Fruit fly (Drosophila melanogaster) whole organism, embryonic: Measurements from ENCODE around the gene CG16727.

Source experiments
- Ada2b ChIP-seq: fragments of 200-800 bp; sonication (Bioruptor generic); IDR thresholded peaks from 2 replicates; pipeline ENCODE4 v1.3.6; 2022; ENCODE audit warnings: missing biosample characterization, missing genetic modification characterization
- Adf1 ChIP-seq: fragments of 200-800 bp; sonication (Bioruptor generic); IDR thresholded peaks from 2 replicates; pipeline ENCODE4 v1.3.6; 2022; ENCODE audit warnings: missing biosample characterization, missing genetic modification characterization
- Asciz ChIP-seq: fragments of 200-800 bp; sonication (Bioruptor generic); optimal IDR thresholded peaks from 2 replicates; lab custom pipeline; 2017; ENCODE audit warnings: missing biosample characterization, mild to moderate bottlenecking, missing genetic modification characterization, missing genetic modification reagents
- CG10267 ChIP-seq: fragments of 200-800 bp; sonication (Bioruptor generic); optimal IDR thresholded peaks from 2 replicates; lab custom pipeline; 2018; ENCODE audit warnings: missing biosample characterization, mild to moderate bottlenecking, missing genetic modification characterization, moderate library complexity
- CG10959 ChIP-seq: fragments of 200-800 bp; sonication (Bioruptor generic); IDR thresholded peaks from 2 replicates; pipeline ENCODE4 v1.3.6; 2022; ENCODE audit warnings: missing biosample characterization, missing genetic modification characterization
- CG12744 ChIP-seq: fragments of 200-800 bp; sonication (Bioruptor generic); optimal IDR thresholded peaks from 2 replicates; lab custom pipeline; 2016; ENCODE audit warnings: missing biosample characterization, missing genetic modification characterization
- CG15696 ChIP-seq: fragments of 200-800 bp; sonication (Bioruptor generic); optimal IDR thresholded peaks from 2 replicates; lab custom pipeline; 2019; ENCODE audit warnings: missing biosample characterization, mild to moderate bottlenecking, missing genetic modification characterization, moderate library complexity
- CG2129 ChIP-seq: fragments of 200-800 bp; sonication (Bioruptor generic); IDR thresholded peaks from 2 replicates; pipeline ENCODE4 v1.3.6; 2022; ENCODE audit warnings: missing biosample characterization, missing genetic modification characterization; ENCODE audit not compliant: partially characterized antibody
- CG30403 ChIP-seq: fragments of 200-800 bp; sonication (Bioruptor generic); optimal IDR thresholded peaks from 3 replicates; lab custom pipeline; 2016; ENCODE audit warnings: missing biosample characterization, missing genetic modification characterization
- CG3065 ChIP-seq: fragments of 200-800 bp; sonication (Bioruptor generic); optimal IDR thresholded peaks from 2 replicates; lab custom pipeline; 2016; ENCODE audit warnings: missing biosample characterization, missing genetic modification characterization
- CG34422 ChIP-seq: fragments of 200-800 bp; sonication (Bioruptor generic); IDR thresholded peaks from 3 replicates; pipeline ENCODE4 v1.3.6; 2022; ENCODE audit warnings: missing biosample characterization, missing genetic modification characterization
- CG3726 ChIP-seq: fragments of 200-800 bp; sonication (Bioruptor generic); IDR thresholded peaks from 3 replicates; pipeline ENCODE4, ENCODE4 v1.3.6; 2022; ENCODE audit warnings: missing biosample characterization, missing genetic modification characterization
- CG6254 ChIP-seq: fragments of 200-800 bp; sonication (Bioruptor generic); optimal IDR thresholded peaks from 3 replicates; lab custom pipeline; 2017; ENCODE audit warnings: mild to moderate bottlenecking, missing biosample characterization, missing genetic modification reagents, missing genetic modification characterization
- CG6765 ChIP-seq: fragments of 200-800 bp; sonication (Bioruptor generic); optimal IDR thresholded peaks from 3 replicates; lab custom pipeline; 2017; ENCODE audit warnings: missing biosample characterization, mild to moderate bottlenecking, missing genetic modification characterization
- CG7357 ChIP-seq: fragments of 200-800 bp; sonication (Bioruptor generic); IDR thresholded peaks from 3 replicates; pipeline ENCODE4 v1.3.6; 2022; ENCODE audit warnings: missing biosample characterization, missing genetic modification characterization
- CG7786 ChIP-seq: fragments of 200-800 bp; sonication (Bioruptor generic); optimal IDR thresholded peaks from 2 replicates; lab custom pipeline; 2016; ENCODE audit warnings: missing biosample characterization, missing genetic modification characterization
- CG9727 ChIP-seq: fragments of 200-800 bp; sonication (Bioruptor generic); optimal IDR thresholded peaks from 3 replicates; lab custom pipeline; 2017; ENCODE audit warnings: missing biosample characterization, mild to moderate bottlenecking, missing genetic modification characterization
- CTCF ChIP-seq: fragments of 200-800 bp; sonication (Bioruptor generic); optimal IDR thresholded peaks from 2 replicates; lab custom pipeline; 2017; ENCODE audit warnings: missing biosample characterization, mild to moderate bottlenecking, missing genetic modification characterization, moderate library complexity
- Chrac-16 ChIP-seq: fragments of 200-800 bp; sonication (Bioruptor generic); optimal IDR thresholded peaks from 3 replicates; lab custom pipeline; 2016; ENCODE audit warnings: missing biosample characterization, missing genetic modification characterization
- Dbx ChIP-seq: fragments of 200-800 bp; sonication (Bioruptor generic); IDR thresholded peaks from 3 replicates; pipeline ENCODE4 v1.3.6; 2022; ENCODE audit warnings: missing biosample characterization, missing genetic modification characterization
- Dip2 ChIP-seq: fragments of 200-800 bp; sonication (Bioruptor generic); IDR thresholded peaks from 2 replicates; pipeline ENCODE4 v1.3.6; 2022; ENCODE audit warnings: missing biosample characterization, missing genetic modification characterization
- Dp ChIP-seq: fragments of 200-800 bp; sonication (Bioruptor generic); optimal IDR thresholded peaks from 2 replicates; lab custom pipeline; 2018; ENCODE audit warnings: missing biosample characterization, mild to moderate bottlenecking, missing genetic modification characterization, moderate library complexity
- Elba2 ChIP-seq: fragments of 200-800 bp; sonication (Bioruptor generic); optimal IDR thresholded peaks from 3 replicates; lab custom pipeline; 2016; ENCODE audit warnings: missing biosample characterization, missing genetic modification characterization
- Ets65A ChIP-seq: fragments of 200-800 bp; sonication (Bioruptor generic); peaks from one replicate; lab custom pipeline; 2016; ENCODE audit warnings: missing biosample characterization, missing genetic modification characterization
- Fer3 ChIP-seq: fragments of 200-800 bp; sonication (Bioruptor generic); optimal IDR thresholded peaks from 2 replicates; lab custom pipeline; 2018; ENCODE audit warnings: missing biosample characterization, mild to moderate bottlenecking, missing genetic modification characterization, moderate library complexity
- HLH4C ChIP-seq: fragments of 200-800 bp; sonication (Bioruptor generic); IDR thresholded peaks from 3 replicates; pipeline ENCODE4 v1.3.6; 2022; ENCODE audit warnings: missing biosample characterization, missing genetic modification characterization; ENCODE audit not compliant: partially characterized antibody
- Hsf ChIP-seq: fragments of 200-800 bp; sonication (Bioruptor generic); optimal IDR thresholded peaks from 3 replicates; lab custom pipeline; 2016; ENCODE audit warnings: missing biosample characterization, missing genetic modification characterization
- Jarid2 ChIP-seq: fragments of 200-800 bp; sonication (Bioruptor generic); optimal IDR thresholded peaks from 3 replicates; lab custom pipeline; 2017; ENCODE audit warnings: mild to moderate bottlenecking, missing biosample characterization, missing genetic modification reagents, missing genetic modification characterization
- Lim3 ChIP-seq: fragments of 200-800 bp; sonication (Bioruptor generic); IDR thresholded peaks from 2 replicates; pipeline ENCODE4 v1.3.6; 2022; ENCODE audit warnings: missing biosample characterization, missing genetic modification characterization
- Oli ChIP-seq: fragments of 200-800 bp; sonication (Bioruptor generic); optimal IDR thresholded peaks from 2 replicates; lab custom pipeline; 2018; ENCODE audit warnings: missing biosample characterization, mild to moderate bottlenecking, missing genetic modification characterization, moderate library complexity
- Ssrp ChIP-seq: fragments of 200-800 bp; sonication (Bioruptor generic); optimal IDR thresholded peaks from 2 replicates; lab custom pipeline; 2018; ENCODE audit warnings: missing biosample characterization, mild to moderate bottlenecking, missing genetic modification characterization, moderate library complexity
- cad ChIP-seq: fragments of >200 bp; optimal IDR thresholded peaks from 2 replicates; lab custom pipeline; 2017; ENCODE audit warnings: missing biosample characterization, missing genetic modification characterization
- cas ChIP-seq: fragments of 200-800 bp; sonication (Bioruptor generic); IDR thresholded peaks from 2 replicates; pipeline ENCODE4 v1.3.6; 2022; ENCODE audit warnings: missing biosample characterization, missing genetic modification characterization
- eve ChIP-seq, 2 experiments: fragments of >200 bp; optimal IDR thresholded peaks; 2 replicates each; lab custom pipeline; 2017; ENCODE audit warnings: missing biosample characterization in 2 of 2, missing genetic modification characterization in 2 of 2
- fd102C ChIP-seq: fragments of 200-800 bp; sonication (Bioruptor generic); optimal IDR thresholded peaks from 2 replicates; lab custom pipeline; 2018; ENCODE audit warnings: missing biosample characterization, mild to moderate bottlenecking, missing genetic modification characterization, moderate library complexity
- gsb-n ChIP-seq: fragments of 200-800 bp; sonication (Bioruptor generic); optimal IDR thresholded peaks from 3 replicates; lab custom pipeline; 2018; ENCODE audit warnings: missing biosample characterization, mild to moderate bottlenecking, missing genetic modification characterization
- hbn ChIP-seq: fragments of 200-800 bp; sonication (Bioruptor generic); IDR thresholded peaks from 2 replicates; pipeline ENCODE4 v1.3.6; 2022; ENCODE audit warnings: missing biosample characterization, missing genetic modification characterization; ENCODE audit not compliant: partially characterized antibody
- nau ChIP-seq: fragments of 200-800 bp; sonication (Bioruptor generic); optimal IDR thresholded peaks from 3 replicates; lab custom pipeline; 2017; ENCODE audit warnings: missing biosample characterization, mild to moderate bottlenecking, missing genetic modification characterization, missing genetic modification reagents
- nmo ChIP-seq: fragments of 200-800 bp; sonication (Bioruptor generic); optimal IDR thresholded peaks from 2 replicates; lab custom pipeline; 2018; ENCODE audit warnings: missing biosample characterization, mild to moderate bottlenecking, missing genetic modification characterization, moderate library complexity
- org-1 ChIP-seq: fragments of 200-800 bp; sonication (Bioruptor generic); optimal IDR thresholded peaks from 2 replicates; lab custom pipeline; 2017; ENCODE audit warnings: missing biosample characterization, missing genetic modification characterization
- pan ChIP-seq, 4 experiments: fragments of >200 bp in 3 of 4; fragments of 200-800 bp in 1 of 4; sonication (Bioruptor generic) in 1 of 4; optimal IDR thresholded peaks in 3 of 4; IDR thresholded peaks in 1 of 4; 2 replicates each; pipeline versions ENCODE4 v1.3.6 to Lab custom; 2017 to 2022; ENCODE audit warnings: missing biosample characterization in 2 of 4, missing genetic modification characterization in 2 of 4, mixed read lengths in 1 of 4
- pfk ChIP-seq: fragments of 200-800 bp; sonication (Bioruptor generic); optimal IDR thresholded peaks from 2 replicates; lab custom pipeline; 2018; ENCODE audit warnings: missing biosample characterization, mild to moderate bottlenecking, missing genetic modification characterization, moderate library complexity
- pita ChIP-seq: fragments of 200-800 bp; sonication (Bioruptor generic); optimal IDR thresholded peaks from 2 replicates; lab custom pipeline; 2017; ENCODE audit warnings: missing biosample characterization, mild to moderate bottlenecking, missing genetic modification characterization
- prd ChIP-seq, 3 experiments: fragments of >200 bp in 2 of 3; fragments of 200-800 bp in 1 of 3; sonication (Bioruptor generic) in 1 of 3; optimal IDR thresholded peaks in 2 of 3; IDR thresholded peaks in 1 of 3; 2 replicates in 2 of 3; 3 replicates in 1 of 3; pipeline versions ENCODE4 v1.3.6 to Lab custom; 2017 to 2022; ENCODE audit warnings: missing biosample characterization in 1 of 3, missing genetic modification characterization in 1 of 3
- repo ChIP-seq: fragments of 200-800 bp; sonication (Bioruptor generic); optimal IDR thresholded peaks from 2 replicates; lab custom pipeline; 2016; ENCODE audit warnings: missing biosample characterization, missing genetic modification characterization
- schlank ChIP-seq: fragments of 200-800 bp; sonication (Bioruptor generic); optimal IDR thresholded peaks from 2 replicates; lab custom pipeline; 2018; ENCODE audit warnings: missing biosample characterization, mild to moderate bottlenecking, missing genetic modification characterization
- tap ChIP-seq: fragments of 200-800 bp; optimal IDR thresholded peaks from 3 replicates; lab custom pipeline; 2019; ENCODE audit warnings: missing biosample characterization, mild to moderate bottlenecking, missing genetic modification characterization, moderate library complexity
- tup ChIP-seq: fragments of 200-800 bp; sonication (Bioruptor generic); optimal IDR thresholded peaks from 2 replicates; lab custom pipeline; 2016; ENCODE audit warnings: missing biosample characterization, mild to moderate bottlenecking, missing genetic modification characterization, moderate library complexity
- twi ChIP-seq: fragments of 200-800 bp; optimal IDR thresholded peaks from 2 replicates; lab custom pipeline; 2019; ENCODE audit warnings: missing biosample characterization, mild to moderate bottlenecking, missing genetic modification characterization, moderate library complexity
- unc-4 ChIP-seq: fragments of 200-800 bp; sonication (Bioruptor generic); IDR thresholded peaks from 2 replicates; pipeline ENCODE4 v1.3.6; 2022; ENCODE audit warnings: missing biosample characterization, missing genetic modification characterization; ENCODE audit not compliant: partially characterized antibody

Gene CG16727

DNA sequence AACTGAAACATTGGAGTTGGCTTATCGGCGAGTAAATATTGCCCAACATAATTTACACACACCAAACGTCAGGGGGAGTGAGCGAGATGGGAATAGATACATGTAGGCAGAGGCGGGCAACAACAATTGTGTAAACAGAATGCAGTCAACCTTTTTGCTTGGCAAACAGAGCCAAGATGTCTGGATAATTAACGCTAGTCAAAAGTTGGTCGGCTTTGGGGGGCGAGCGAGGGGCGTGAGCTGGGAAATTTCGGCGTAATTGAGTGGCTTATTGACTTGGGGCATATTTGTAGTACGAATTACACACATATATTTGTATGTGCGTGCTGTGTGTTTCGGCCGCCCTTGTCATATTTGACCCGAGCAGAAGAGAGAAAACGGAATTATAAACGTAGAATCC, 28.4 kb upstream of the CG16727 start (continued):
- TF ChIP-seq pan (optimal IDR thresholded peaks at IDR 0.05; lab: Kevin White, UChicago) (no peak), pan (GFP tag; optimal IDR thresholded peaks at IDR 0.05 in 1 of 2, IDR thresholded peaks at IDR 0.05 in 1 of 2) (peak in 1 of 2 experiments; percentile 74), CG10959 (GFP tag; lab: Robert Waterston, UW) (peak; percentile 70), Dip2 (no peak), Asciz (GFP tag; lab: Kevin White, UChicago) (peak; percentile 97), cad (no peak), Elba2 (GFP tag; lab: Kevin White, UChicago) (no peak), schlank (tag; lab: Kevin White, UChicago) (peak; percentile 44), Ssrp (tag; lab: Kevin White, UChicago) (peak; percentile 31), CG10267 (tag; lab: Kevin White, UChicago) (peak; percentile 73), Oli (tag; lab: Kevin White, UChicago) (peak; percentile 68), pita (GFP tag; lab: Kevin White, UChicago) (no peak), prd (optimal IDR thresholded peaks at IDR 0.05; lab: Kevin White, UChicago) (no peak), prd (GFP tag; IDR thresholded peaks at IDR 0.05; lab: Robert Waterston, UW) (peak; percentile 27; the same call in 1 of the 3 replicates), CG12744 (GFP tag; lab: Kevin White, UChicago) (peak; percentile 44), fd102C (peak; percentile 93), CG3726 (GFP tag; lab: Robert Waterston, UW) (peak; percentile 72; the same call in 1 of the 3 replicates), CG15696 (peak; percentile 96), CG6765 (GFP tag; lab: Kevin White, UChicago) (peak; percentile 77), CG7786 (GFP tag; lab: Kevin White, UChicago) (peak; percentile 49), twi (peak; percentile 78), CG34422 (GFP tag; lab: Robert Waterston, UW) (0 out of 3 replicates have a peak, but pooled peaks have one; percentile 39), repo (GFP tag; lab: Kevin White, UChicago) (peak; percentile 83), unc-4 (GFP tag; lab: Robert Waterston, UW) (no peak), nau (GFP tag; lab: Kevin White, UChicago) (peak; percentile 94), Ada2b (GFP tag; lab: Robert Waterston, UW) (peak; percentile 27; the same call in 1 of the 2 replicates), CG7357 (GFP tag; lab: Robert Waterston, UW) (0 out of 3 replicates have a peak, but pooled peaks have one; percentile 46), Jarid2 (GFP tag; lab: Kevin White, UChicago) (peak; percentile 75), hbn (GFP tag; lab: Robert Waterston, UW) (no peak), Chrac-16 (GFP tag; lab: Kevin White, UChicago) (no peak), CG3065 (GFP tag; lab: Kevin White, UChicago) (peak; percentile 81), org-1 (peak; percentile 91), tap (tag; lab: Kevin White, UChicago) (peak; percentile 84), Hsf (GFP tag; lab: Kevin White, UChicago) (peak; percentile 47), tup (GFP tag; lab: Kevin White, UChicago) (peak; percentile 66), Adf1 (GFP tag; lab: Robert Waterston, UW) (no peak), cas (GFP tag; lab: Robert Waterston, UW) (no peak), CG2129 (GFP tag; lab: Robert Waterston, UW) (no peak), Dbx (GFP tag; lab: Robert Waterston, UW) (no peak), Dp (GFP tag; lab: Kevin White, UChicago) (no peak), eve (GFP tag; optimal IDR thresholded peaks at IDR 0.05; lab: Kevin White, UChicago) (no peak), CG6254 (GFP tag; lab: Kevin White, UChicago) (peak; percentile 90), pfk (GFP tag; lab: Kevin White, UChicago) (peak; percentile 66), Fer3 (tag; lab: Kevin White, UChicago) (peak; percentile 73), gsb-n (tag; lab: Kevin White, UChicago) (peak; percentile 93), Lim3 (GFP tag; lab: Robert Waterston, UW) (peak; percentile 41; the same call in 1 of the 2 replicates), Ets65A (GFP tag; lab: Kevin White, UChicago) (peak; percentile 74), CTCF (GFP tag; lab: Kevin White, UChicago) (peak; percentile 50), CG9727 (peak; percentile 94), HLH4C (no peak), nmo (peak; percentile 53), CG30403 (GFP tag; lab: Kevin White, UChicago) (peak; percentile 30)
